Worm (Caenorhabditis elegans): ENCODE measurements around the gene lin-23.

lin-23 gene

ce11 chrII:6417999-6418398 lies 46.9 kb downstream of the lin-23 start (continued):
- TF ChIP-seq fkh-8 (tag; optimal IDR thresholded peaks at IDR 0.05): no peak
- TF ChIP-seq nhr-90 (tag; optimal IDR thresholded peaks at IDR 0.05; ENCODE audit: poor library complexity): no peak
- no peak for TF ChIP-seq ceh-82 (tag; optimal IDR thresholded peaks at IDR 0.05)
- TF ChIP-seq hlh-4 (tag; optimal IDR thresholded peaks at IDR 0.05): no peak

ce11 chrII:6419163-6419562 lies 48.1 kb downstream of the lin-23 start:
- no peak for TF ChIP-seq lin-39 (tag; optimal IDR thresholded peaks at IDR 0.05)
- TF ChIP-seq aha-1 (tag; optimal IDR thresholded peaks at IDR 0.05): no peak
- TF ChIP-seq nhr-76 (tag; optimal IDR thresholded peaks at IDR 0.05): no peak
- TF ChIP-seq lin-35 (GFP tag; optimal IDR thresholded peaks at IDR 0.05): no peak
- TF ChIP-seq egl-13 (tag; optimal IDR thresholded peaks at IDR 0.05): no peak
- no peak for TF ChIP-seq jun-1 (tag; optimal IDR thresholded peaks at IDR 0.05)

- no peak for TF ChIP-seq pqm-1 (tag; optimal IDR thresholded peaks at IDR 0.05)
- TF ChIP-seq elt-2 (tag; optimal IDR thresholded peaks at IDR 0.05): no peak
- TF ChIP-seq vab-15 (tag; optimal IDR thresholded peaks at IDR 0.05): no peak
- no peak for TF ChIP-seq nhr-19 (GFP tag; conservative IDR thresholded peaks at IDR 0.05)
- no peak for TF ChIP-seq lin-15B (tag; optimal IDR thresholded peaks at IDR 0.05)
- TF ChIP-seq nhr-28 (tag; optimal IDR thresholded peaks at IDR 0.05): no peak
- TF ChIP-seq unc-62 (GFP tag; optimal IDR thresholded peaks at IDR 0.05): no peak
- TF ChIP-seq lin-35 (GFP tag; optimal IDR thresholded peaks at IDR 0.05): no peak
- TF ChIP-seq lir-3 (tag; optimal IDR thresholded peaks at IDR 0.05; ENCODE audit: poor library complexity): no peak
- TF ChIP-seq ceh-8 (GFP tag; optimal IDR thresholded peaks at IDR 0.05): no peak
- TF ChIP-seq jun-1 (tag; optimal IDR thresholded peaks at IDR 0.05): no peak
- TF ChIP-seq nhr-84 (tag; optimal IDR thresholded peaks at IDR 0.05): no peak
- TF ChIP-seq ets-5 (GFP tag; IDR thresholded peaks at IDR 0.05): no peak
- TF ChIP-seq mep-1 (tag; optimal IDR thresholded peaks at IDR 0.05): no peak
- no peak for TF ChIP-seq unc-86 (tag; optimal IDR thresholded peaks at IDR 0.05)
Measured at ce11 chrII:6422812-6423211, 51.7 kb downstream of the lin-23 start, which contains the start of gene K03H9.3. TSS of gene K03H9.3 (plus strand) at chrII:6423112.
